Fruit fly (Drosophila melanogaster) whole organism, embryonic: ENCODE measurements around the gene CG15043.

ENCODE experiments used
- Ada2b ChIP-seq: fragments of 200-800 bp; sonication (Bioruptor generic); IDR thresholded peaks from 2 replicates; pipeline ENCODE4 v1.3.6; 2022; ENCODE audit warnings: missing biosample characterization, missing genetic modification characterization
- Atf-2 ChIP-seq: fragments of 200-800 bp; sonication (Bioruptor generic); optimal IDR thresholded peaks from 2 replicates; lab custom pipeline; 2016; ENCODE audit warnings: missing biosample characterization, missing genetic modification characterization
- Atf3 ChIP-seq: fragments of 200-800 bp; sonication (Bioruptor generic); optimal IDR thresholded peaks from 3 replicates; lab custom pipeline; 2016; ENCODE audit warnings: missing biosample characterization, missing genetic modification characterization
- Blimp-1 ChIP-seq: fragments of 200-800 bp; sonication (Bioruptor generic); optimal IDR thresholded peaks from 3 replicates; lab custom pipeline; 2018; ENCODE audit warnings: missing biosample characterization, missing genetic modification characterization, mild to moderate bottlenecking, moderate library complexity, missing genetic modification reagents
- CG10209 ChIP-seq: fragments of 200-800 bp; sonication (Bioruptor generic); optimal IDR thresholded peaks from 3 replicates; lab custom pipeline; 2017; ENCODE audit warnings: missing biosample characterization, mild to moderate bottlenecking, missing genetic modification characterization, missing genetic modification reagents
- CG11398 ChIP-seq: fragments of 200-800 bp; sonication (Bioruptor generic); optimal IDR thresholded peaks from 2 replicates; lab custom pipeline; 2016; ENCODE audit warnings: missing biosample characterization, missing genetic modification characterization
- CG11560 ChIP-seq: fragments of 200-800 bp; sonication (Bioruptor generic); IDR thresholded peaks from 3 replicates; pipeline ENCODE4 v1.3.6; 2022; ENCODE audit warnings: missing biosample characterization, missing genetic modification characterization
- CG13123 ChIP-seq: fragments of 200-800 bp; sonication (Bioruptor generic); optimal IDR thresholded peaks from 2 replicates; lab custom pipeline; 2016; ENCODE audit warnings: missing biosample characterization, missing genetic modification characterization
- CG15601 ChIP-seq: fragments of 200-800 bp; sonication (Bioruptor generic); optimal IDR thresholded peaks from 3 replicates; lab custom pipeline; 2019; ENCODE audit warnings: missing biosample characterization, mild to moderate bottlenecking, missing genetic modification characterization, moderate library complexity
- CG16815 ChIP-seq: fragments of 200-800 bp; sonication (Bioruptor generic); optimal IDR thresholded peaks from 3 replicates; lab custom pipeline; 2017; ENCODE audit warnings: missing biosample characterization, mild to moderate bottlenecking, missing genetic modification characterization
- CG17186 ChIP-seq: fragments of 200-800 bp; sonication (Bioruptor generic); optimal IDR thresholded peaks from 3 replicates; lab custom pipeline; 2017; ENCODE audit warnings: missing biosample characterization, missing genetic modification reagents, missing genetic modification characterization
- CG17359 ChIP-seq: fragments of 200-800 bp; sonication (Bioruptor generic); optimal IDR thresholded peaks from 3 replicates; lab custom pipeline; 2018; ENCODE audit warnings: missing biosample characterization, mild to moderate bottlenecking, missing genetic modification characterization, moderate library complexity
- CG1792 ChIP-seq: fragments of 200-800 bp; sonication (Bioruptor generic); optimal IDR thresholded peaks from 2 replicates; lab custom pipeline; 2016; ENCODE audit warnings: missing biosample characterization, missing genetic modification characterization
- CG1832 ChIP-seq: fragments of 200-800 bp; sonication (Bioruptor generic); optimal IDR thresholded peaks from 2 replicates; lab custom pipeline; 2017; ENCODE audit warnings: missing biosample characterization, mild to moderate bottlenecking, missing genetic modification characterization, inconsistent platforms
- CG2199 ChIP-seq: fragments of 200-800 bp; sonication (Bioruptor generic); IDR thresholded peaks from 3 replicates; pipeline ENCODE4 v1.3.6; 2022; ENCODE audit warnings: missing biosample characterization, missing genetic modification characterization
- CG4282 ChIP-seq: fragments of 200-800 bp; sonication (Bioruptor generic); optimal IDR thresholded peaks from 2 replicates; lab custom pipeline; 2016; ENCODE audit warnings: missing biosample characterization, missing genetic modification characterization
- CG4424 ChIP-seq: fragments of 200-800 bp; sonication (Bioruptor generic); optimal IDR thresholded peaks from 3 replicates; lab custom pipeline; 2016; ENCODE audit warnings: missing biosample characterization, missing genetic modification characterization
- CG6854 ChIP-seq: fragments of 200-800 bp; sonication (Bioruptor generic); optimal IDR thresholded peaks from 3 replicates; lab custom pipeline; 2017; ENCODE audit warnings: missing biosample characterization, mild to moderate bottlenecking, missing genetic modification characterization
- CG8944 ChIP-seq: fragments of 200-800 bp; sonication (Bioruptor generic); optimal IDR thresholded peaks from 3 replicates; lab custom pipeline; 2016; ENCODE audit warnings: missing biosample characterization, missing genetic modification characterization
- CG9817 ChIP-seq: fragments of 200-800 bp; sonication (Bioruptor generic); optimal IDR thresholded peaks from 2 replicates; lab custom pipeline; 2018; ENCODE audit warnings: missing biosample characterization, mild to moderate bottlenecking, missing genetic modification characterization, moderate library complexity
- Dp ChIP-seq: fragments of 200-800 bp; sonication (Bioruptor generic); optimal IDR thresholded peaks from 2 replicates; lab custom pipeline; 2018; ENCODE audit warnings: missing biosample characterization, mild to moderate bottlenecking, missing genetic modification characterization, moderate library complexity
- Elba2 ChIP-seq: fragments of 200-800 bp; sonication (Bioruptor generic); optimal IDR thresholded peaks from 3 replicates; lab custom pipeline; 2016; ENCODE audit warnings: missing biosample characterization, missing genetic modification characterization
- Max ChIP-seq: fragments of 200-800 bp; sonication (Bioruptor generic); optimal IDR thresholded peaks from 2 replicates; lab custom pipeline; 2016; ENCODE audit warnings: missing biosample characterization, mild to moderate bottlenecking, missing genetic modification characterization
- Optix ChIP-seq: fragments of 200-800 bp; sonication (Bioruptor generic); IDR thresholded peaks from 3 replicates; pipeline ENCODE4 v1.3.6; 2022; ENCODE audit warnings: missing biosample characterization, missing genetic modification characterization
- TFAM ChIP-seq: fragments of 200-800 bp; sonication (Bioruptor generic); optimal IDR thresholded peaks from 2 replicates; lab custom pipeline; 2017; ENCODE audit warnings: missing biosample characterization, missing genetic modification characterization, inconsistent platforms
- Xbp1 ChIP-seq: fragments of 200-800 bp; sonication (Bioruptor generic); optimal IDR thresholded peaks from 3 replicates; lab custom pipeline; 2016; ENCODE audit warnings: missing biosample characterization, mild to moderate bottlenecking, missing genetic modification characterization
- ab ChIP-seq: fragments of 200-800 bp; sonication (Bioruptor generic); optimal IDR thresholded peaks from 2 replicates; lab custom pipeline; 2016; ENCODE audit warnings: missing biosample characterization, missing genetic modification characterization
- en ChIP-seq: fragments of 200-800 bp; sonication (Bioruptor generic); optimal IDR thresholded peaks from 2 replicates; lab custom pipeline; 2016; ENCODE audit warnings: missing biosample characterization, missing genetic modification characterization
- fd96Cb ChIP-seq: fragments of 200-800 bp; sonication (Bioruptor generic); optimal IDR thresholded peaks from 2 replicates; lab custom pipeline; 2018; ENCODE audit warnings: missing biosample characterization, mild to moderate bottlenecking, missing genetic modification characterization, moderate library complexity
- fu2 ChIP-seq: fragments of 200-800 bp; sonication (Bioruptor generic); optimal IDR thresholded peaks from 2 replicates; lab custom pipeline; 2016; ENCODE audit warnings: missing biosample characterization, missing genetic modification characterization
- gce ChIP-seq: fragments of 200-800 bp; sonication (Bioruptor generic); IDR thresholded peaks from 3 replicates; pipeline ENCODE4 v1.3.6; 2022; ENCODE audit warnings: missing biosample characterization, missing genetic modification characterization
- gem ChIP-seq: fragments of 200-800 bp; sonication (Bioruptor generic); optimal IDR thresholded peaks from 2 replicates; lab custom pipeline; 2019; ENCODE audit warnings: missing biosample characterization, mild to moderate bottlenecking, missing genetic modification characterization, moderate library complexity
- gsb-n ChIP-seq: fragments of 200-800 bp; sonication (Bioruptor generic); optimal IDR thresholded peaks from 3 replicates; lab custom pipeline; 2018; ENCODE audit warnings: missing biosample characterization, mild to moderate bottlenecking, missing genetic modification characterization
- gt ChIP-seq: fragments of 200-800 bp; sonication (Bioruptor generic); IDR thresholded peaks from 2 replicates; pipeline ENCODE4 v1.3.6; 2022; ENCODE audit warnings: missing biosample characterization, missing genetic modification characterization
- lmd ChIP-seq: fragments of 200-800 bp; sonication (Bioruptor generic); IDR thresholded peaks from 2 replicates; pipeline ENCODE4 v1.3.6; 2022; ENCODE audit warnings: missing biosample characterization, missing genetic modification characterization
- nerfin-2 ChIP-seq: fragments of 200-800 bp; sonication (Bioruptor generic); IDR thresholded peaks from 2 replicates; pipeline ENCODE4 v1.3.6; 2022; ENCODE audit warnings: missing biosample characterization, missing genetic modification characterization; ENCODE audit not compliant: partially characterized antibody
- nom ChIP-seq: fragments of 200-800 bp; sonication (Bioruptor generic); optimal IDR thresholded peaks from 2 replicates; lab custom pipeline; 2017; ENCODE audit warnings: missing biosample characterization, missing genetic modification characterization, mild to moderate bottlenecking, moderate library complexity, missing genetic modification reagents
- onecut ChIP-seq: fragments of 200-800 bp; sonication (Bioruptor generic); IDR thresholded peaks from 2 replicates; pipeline ENCODE4 v1.3.6; 2022; ENCODE audit warnings: missing biosample characterization, missing genetic modification characterization
- otp ChIP-seq: fragments of 200-800 bp; sonication (Bioruptor generic); IDR thresholded peaks from 3 replicates; pipeline ENCODE4, ENCODE4 v1.3.6; 2022; ENCODE audit warnings: missing biosample characterization, missing genetic modification characterization
- pan ChIP-seq, 4 experiments: fragments of >200 bp in 3 of 4; fragments of 200-800 bp in 1 of 4; sonication (Bioruptor generic) in 1 of 4; optimal IDR thresholded peaks in 3 of 4; IDR thresholded peaks in 1 of 4; 2 replicates each; pipeline versions ENCODE4 v1.3.6 to Lab custom; 2017 to 2022; ENCODE audit warnings: missing biosample characterization in 2 of 4, missing genetic modification characterization in 2 of 4, mixed read lengths in 1 of 4
- pb ChIP-seq: fragments of 200-800 bp; sonication (Bioruptor generic); optimal IDR thresholded peaks from 3 replicates; lab custom pipeline; 2016; ENCODE audit warnings: missing biosample characterization, missing genetic modification characterization
- psq ChIP-seq: fragments of 200-800 bp; sonication (Bioruptor generic); optimal IDR thresholded peaks from 2 replicates; lab custom pipeline; 2017; ENCODE audit warnings: missing biosample characterization, missing genetic modification characterization
- so ChIP-seq: fragments of 200-800 bp; sonication (Bioruptor generic); IDR thresholded peaks from 3 replicates; pipeline ENCODE4 v1.3.6; 2022; ENCODE audit warnings: missing biosample characterization, missing genetic modification characterization
- sug ChIP-seq: fragments of 200-800 bp; optimal IDR thresholded peaks from 2 replicates; lab custom pipeline; 2019; ENCODE audit warnings: missing biosample characterization, mild to moderate bottlenecking, missing genetic modification characterization, moderate library complexity
- tin ChIP-seq: fragments of 200-800 bp; sonication (Bioruptor generic); optimal IDR thresholded peaks from 3 replicates; lab custom pipeline; 2016; ENCODE audit warnings: missing biosample characterization, missing genetic modification characterization
- trh ChIP-seq: fragments of 200-800 bp; sonication (Bioruptor generic); optimal IDR thresholded peaks from 2 replicates; lab custom pipeline; 2016; ENCODE audit warnings: missing biosample characterization, missing genetic modification characterization
- z ChIP-seq: fragments of 200-800 bp; sonication (Bioruptor generic); IDR thresholded peaks from 3 replicates; pipeline ENCODE4 v1.3.6; 2022; ENCODE audit warnings: missing biosample characterization, missing genetic modification characterization
- zen ChIP-seq: fragments of 200-800 bp; sonication (Bioruptor generic); optimal IDR thresholded peaks from 3 replicates; lab custom pipeline; 2018; ENCODE audit warnings: missing biosample characterization, mild to moderate bottlenecking, missing genetic modification characterization, moderate library complexity

Gene CG15043

dm6 chrX:18506639-18507528 is 12.9 kb upstream of the CG15043 start (continued):
- TF ChIP-seq TFAM (GFP tag; lab: Kevin White, UChicago) (peak; percentile 32), Atf3 (GFP tag; lab: Kevin White, UChicago) (peak; percentile 33), Max (peak; percentile 61), sug (tag; lab: Kevin White, UChicago) (no peak), Xbp1 (GFP tag; lab: Kevin White, UChicago) (peak; percentile 82), onecut (GFP tag; lab: Robert Waterston, UW) (peak; percentile 79), CG15601 (tag; lab: Kevin White, UChicago) (peak; percentile 42), nom (GFP tag; lab: Kevin White, UChicago) (no peak), Blimp-1 (GFP tag; lab: Kevin White, UChicago) (peak; percentile 79), CG10209 (GFP tag; lab: Kevin White, UChicago) (peak; percentile 81), fd96Cb (tag; lab: Kevin White, UChicago) (peak; percentile 72), CG4424 (GFP tag; lab: Kevin White, UChicago) (peak; percentile 85), nerfin-2 (GFP tag; lab: Robert Waterston, UW) (no peak), CG17359 (peak; percentile 85), trh (GFP tag; lab: Kevin White, UChicago) (no peak), CG2199 (GFP tag; lab: Robert Waterston, UW) (peak; percentile 77), CG8944 (GFP tag; lab: Kevin White, UChicago) (peak; percentile 60), pan (optimal IDR thresholded peaks at IDR 0.05; lab: Kevin White, UChicago) (no peak), pan (GFP tag; optimal IDR thresholded peaks at IDR 0.05 in 1 of 2, IDR thresholded peaks at IDR 0.05 in 1 of 2) (peak in 1 of 2 experiments; percentile 90), zen (tag; lab: Kevin White, UChicago) (peak; percentile 54), Elba2 (GFP tag; lab: Kevin White, UChicago) (no peak), CG4282 (GFP tag; lab: Kevin White, UChicago) (peak; percentile 16), otp (GFP tag; lab: Robert Waterston, UW) (peak; percentile 88), CG1832 (peak; percentile 4), Ada2b (GFP tag; lab: Robert Waterston, UW) (peak; percentile 87), so (peak; percentile 85), gem (tag; lab: Kevin White, UChicago) (peak; percentile 83), CG16815 (GFP tag; lab: Kevin White, UChicago) (peak; percentile 46), pb (GFP tag; lab: Kevin White, UChicago) (peak; percentile 70), gsb-n (tag; lab: Kevin White, UChicago) (peak; percentile 49), CG11560 (tag; lab: Robert Waterston, UW) (no peak; the same call in 2 of the 3 replicates), CG9817 (tag; lab: Kevin White, UChicago) (peak; percentile 15), psq (GFP tag; lab: Kevin White, UChicago) (peak; percentile 14), CG6854 (GFP tag; lab: Kevin White, UChicago) (peak; percentile 67), en (GFP tag; lab: Kevin White, UChicago) (peak; percentile 70), CG1792 (peak; percentile 75), ab (GFP tag; lab: Kevin White, UChicago) (no peak), Optix (GFP tag; lab: Robert Waterston, UW) (peak; percentile 71; the same call in 2 of the 3 replicates), gce (GFP tag; lab: Robert Waterston, UW) (peak; percentile 82), z (GFP tag; lab: Robert Waterston, UW) (no peak), Dp (GFP tag; lab: Kevin White, UChicago) (no peak), tin (GFP tag; lab: Kevin White, UChicago) (peak; percentile 87), CG17186 (GFP tag; lab: Kevin White, UChicago) (peak; percentile 39), Atf-2 (peak; percentile 78), CG13123 (GFP tag; lab: Kevin White, UChicago) (peak; percentile 60), gt (GFP tag; lab: Robert Waterston, UW) (no peak), CG11398 (GFP tag; lab: Kevin White, UChicago) (peak; percentile 48), lmd (GFP tag; lab: Robert Waterston, UW) (peak; percentile 71), fu2 (GFP tag; lab: Kevin White, UChicago) (peak; percentile 46)
